Worm (Caenorhabditis elegans): Measurements from ENCODE around the gene nrde-1.

DNA sequence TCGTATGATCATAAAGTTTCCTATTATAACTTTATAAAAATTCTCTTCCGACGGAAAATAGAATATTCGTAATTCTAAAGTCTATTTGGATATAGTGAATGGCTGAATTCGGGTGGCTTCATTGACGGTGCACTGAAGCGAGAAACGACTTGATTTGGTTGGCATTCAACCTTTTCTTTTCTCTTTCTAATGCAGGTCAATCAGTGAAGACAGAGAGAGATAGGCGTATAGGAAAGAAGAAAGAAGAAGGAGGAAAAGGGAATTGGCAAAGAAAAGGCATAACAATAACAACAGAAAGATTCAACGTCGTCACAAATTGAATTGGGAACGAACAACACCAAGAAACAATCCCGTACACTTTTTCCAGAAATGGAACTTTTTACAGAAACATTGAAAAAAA lies 37.8 kb upstream of the nrde-1 start:
- TF ChIP-seq nhr-76 (tag; optimal IDR thresholded peaks at IDR 0.05): no peak
- no peak for TF ChIP-seq mab-5 (tag; optimal IDR thresholded peaks at IDR 0.05)
- no peak for TF ChIP-seq pha-4 (tag; optimal IDR thresholded peaks at IDR 0.05)
- no peak for TF ChIP-seq unc-62 (GFP tag; optimal IDR thresholded peaks at IDR 0.05)
- no peak for TF ChIP-seq nhr-12 (tag; optimal IDR thresholded peaks at IDR 0.05)
- no peak for TF ChIP-seq lin-13 (tag; optimal IDR thresholded peaks at IDR 0.05)

All from whole organism, mixed stage, embryonic.